Worm (Caenorhabditis elegans) whole organism, L2 larva: Measurements from ENCODE around the gene F45E10.2.

Experiments
- C34F6.9 ChIP-seq: fragments of 150-350 bp; optimal IDR thresholded peaks from 2 replicates; lab custom pipeline; 2014; ENCODE audit warnings: missing biosample characterization, missing genetic modification characterization
- F13H6.1 ChIP-seq: sonication (generic microtip); optimal IDR thresholded peaks from 2 replicates; lab custom pipeline; 2016; ENCODE audit warnings: missing genetic modification characterization, missing compliant biosample characterization
- R02D3.7 ChIP-seq: fragments of 150-350 bp; optimal IDR thresholded peaks from 2 replicates; lab custom pipeline; 2014; ENCODE audit warnings: missing biosample characterization, missing genetic modification characterization
- ZK546.5 ChIP-seq: sonication (generic microtip); optimal IDR thresholded peaks from 2 replicates; lab custom pipeline; 2017; ENCODE audit warnings: missing biosample characterization, missing genetic modification characterization
- alr-1 ChIP-seq: fragments of 150-350 bp; optimal IDR thresholded peaks from 2 replicates; lab custom pipeline; 2014; ENCODE audit warnings: missing biosample characterization, missing genetic modification characterization
- ama-1 ChIP-seq: fragments of 150-350 bp; optimal IDR thresholded peaks from 2 replicates; lab custom pipeline; 2018; ENCODE audit warnings: inconsistent platforms
- blmp-1 ChIP-seq: sonication (generic microtip); optimal IDR thresholded peaks from 2 replicates; lab custom pipeline; 2017; ENCODE audit warnings: missing genetic modification characterization, mild to moderate bottlenecking, missing compliant biosample characterization, antibody characterized with exemption, moderate library complexity; ENCODE audit not compliant: insufficient read depth
- ceh-16 ChIP-seq: fragments of 150-350 bp; optimal IDR thresholded peaks from 2 replicates; lab custom pipeline; 2014; ENCODE audit warnings: missing biosample characterization, missing genetic modification characterization
- ceh-82 ChIP-seq: fragments of 150-350 bp; optimal IDR thresholded peaks from 2 replicates; lab custom pipeline; 2014; ENCODE audit warnings: missing biosample characterization, missing genetic modification characterization
- crh-2 ChIP-seq: sonication (generic microtip); optimal IDR thresholded peaks from 2 replicates; lab custom pipeline; 2017; ENCODE audit warnings: missing biosample characterization, missing genetic modification characterization
- dmd-4 ChIP-seq: sonication (generic microtip); optimal IDR thresholded peaks from 2 replicates; lab custom pipeline; 2017; ENCODE audit warnings: missing biosample characterization, missing genetic modification characterization
- egl-27 ChIP-seq: sonication (generic microtip); optimal IDR thresholded peaks from 3 replicates; lab custom pipeline; 2017; ENCODE audit warnings: missing biosample characterization, missing genetic modification reagents, missing genetic modification characterization
- elt-1 ChIP-seq: fragments of 150-350 bp; optimal IDR thresholded peaks from 2 replicates; lab custom pipeline; 2014; ENCODE audit warnings: missing biosample characterization, missing genetic modification characterization
- elt-3 ChIP-seq: sonication (generic microtip); optimal IDR thresholded peaks from 2 replicates; lab custom pipeline; 2017; ENCODE audit warnings: missing biosample characterization, missing genetic modification characterization
- fos-1 ChIP-seq: fragments of 150-350 bp; optimal IDR thresholded peaks from 2 replicates; lab custom pipeline; 2014; ENCODE audit warnings: missing biosample characterization, missing genetic modification characterization
- gmeb-1 ChIP-seq: fragments of 150-350 bp; optimal IDR thresholded peaks from 2 replicates; lab custom pipeline; 2014; ENCODE audit warnings: missing biosample characterization, missing genetic modification characterization
- lin-11 ChIP-seq: fragments of 150-350 bp; sonication (generic microtip); optimal IDR thresholded peaks from 2 replicates; lab custom pipeline; 2014; ENCODE audit warnings: missing biosample characterization, missing genetic modification characterization, inconsistent platforms, mixed read lengths
- lin-13 ChIP-seq: fragments of 150-350 bp; optimal IDR thresholded peaks from 2 replicates; lab custom pipeline; 2014; ENCODE audit warnings: missing biosample characterization, missing genetic modification reagents, missing genetic modification characterization
- lin-39 ChIP-seq: fragments of 150-350 bp; optimal IDR thresholded peaks from 2 replicates; lab custom pipeline; 2014; ENCODE audit warnings: missing biosample characterization, missing genetic modification reagents, missing genetic modification characterization
- lsy-2 ChIP-seq, 2 experiments: fragments of 150-350 bp in 1 of 2; sonication (generic microtip) in 1 of 2; optimal IDR thresholded peaks; 2 replicates each; lab custom pipeline; 2014 to 2017; ENCODE audit warnings: missing biosample characterization in 2 of 2, missing genetic modification characterization in 2 of 2
- mab-5 ChIP-seq: fragments of 150-350 bp; optimal IDR thresholded peaks from 2 replicates; lab custom pipeline; 2014; ENCODE audit warnings: missing biosample characterization, missing genetic modification characterization
- mdl-1 ChIP-seq, 2 experiments: fragments of 150-350 bp in 1 of 2; sonication (generic microtip) in 1 of 2; optimal IDR thresholded peaks; 2 replicates each; lab custom pipeline; 2017; ENCODE audit warnings: missing biosample characterization in 2 of 2, missing genetic modification characterization in 2 of 2
- nhr-11 ChIP-seq: fragments of 150-350 bp; optimal IDR thresholded peaks from 2 replicates; lab custom pipeline; 2014; ENCODE audit warnings: missing biosample characterization, missing genetic modification characterization
- nhr-12 ChIP-seq: fragments of 150-350 bp; optimal IDR thresholded peaks from 2 replicates; lab custom pipeline; 2014; ENCODE audit warnings: missing biosample characterization, missing genetic modification characterization
- nhr-129 ChIP-seq: fragments of 150-350 bp; optimal IDR thresholded peaks from 2 replicates; lab custom pipeline; 2014; ENCODE audit warnings: missing biosample characterization, missing genetic modification characterization
- nhr-21 ChIP-seq: fragments of 150-350 bp; optimal IDR thresholded peaks from 2 replicates; lab custom pipeline; 2014; ENCODE audit warnings: missing biosample characterization, missing genetic modification characterization
- nhr-25 ChIP-seq: fragments of 150-350 bp; sonication (generic microtip); optimal IDR thresholded peaks from 3 replicates; lab custom pipeline; 2014; ENCODE audit warnings: missing biosample characterization, missing genetic modification characterization
- nhr-77 ChIP-seq: fragments of 150-350 bp; optimal IDR thresholded peaks from 2 replicates; lab custom pipeline; 2014; ENCODE audit warnings: missing biosample characterization, missing genetic modification characterization
- sem-4 ChIP-seq: fragments of 150-350 bp; optimal IDR thresholded peaks from 2 replicates; lab custom pipeline; 2014; ENCODE audit warnings: missing biosample characterization, missing genetic modification reagents, missing genetic modification characterization
- skn-1 ChIP-seq: sonication (generic microtip); optimal IDR thresholded peaks from 2 replicates; lab custom pipeline; 2017; ENCODE audit warnings: missing biosample characterization, missing genetic modification characterization
- sma-3 ChIP-seq: sonication (generic microtip); optimal IDR thresholded peaks from 2 replicates; lab custom pipeline; 2016; ENCODE audit warnings: missing genetic modification reagents, missing genetic modification characterization, missing compliant biosample characterization
- sma-9 ChIP-seq, 2 experiments: fragments of 150-350 bp in 1 of 2; sonication (generic microtip) in 1 of 2; optimal IDR thresholded peaks; 2 replicates each; lab custom pipeline; 2014 to 2016; ENCODE audit warnings: missing genetic modification characterization in 2 of 2, mild to moderate bottlenecking in 1 of 2, missing biosample characterization in 1 of 2, missing compliant biosample characterization in 1 of 2, missing genetic modification reagents in 1 of 2, moderate library complexity in 1 of 2
- snpc-4 ChIP-seq: fragments of 150-350 bp; optimal IDR thresholded peaks from 2 replicates; lab custom pipeline; 2014; ENCODE audit warnings: missing biosample characterization, missing genetic modification characterization
- unc-39 ChIP-seq: fragments of 150-350 bp; optimal IDR thresholded peaks from 2 replicates; lab custom pipeline; 2014; ENCODE audit warnings: missing biosample characterization, missing genetic modification characterization
- unc-55 ChIP-seq: fragments of 150-350 bp; sonication (generic microtip); optimal IDR thresholded peaks from 3 replicates; lab custom pipeline; 2014; ENCODE audit warnings: missing biosample characterization, missing genetic modification reagents, missing genetic modification characterization
- zag-1 ChIP-seq: fragments of 150-350 bp; optimal IDR thresholded peaks from 2 replicates; lab custom pipeline; 2014; ENCODE audit warnings: missing biosample characterization, missing genetic modification characterization
- ztf-1 ChIP-seq: fragments of 200-800 bp; sonication (Bioruptor generic); conservative IDR thresholded peaks from 2 replicates; pipeline ENCODE4 v1.3.6; 2022; ENCODE audit warnings: missing genetic modification characterization, missing compliant biosample characterization
- ztf-11 ChIP-seq: sonication (generic microtip); optimal IDR thresholded peaks from 2 replicates; lab custom pipeline; 2017; ENCODE audit warnings: missing biosample characterization, missing genetic modification characterization
- ztf-4 ChIP-seq: fragments of 150-350 bp; optimal IDR thresholded peaks from 2 replicates; lab custom pipeline; 2014; ENCODE audit warnings: missing biosample characterization, missing genetic modification characterization

Gene F45E10.2

DNA sequence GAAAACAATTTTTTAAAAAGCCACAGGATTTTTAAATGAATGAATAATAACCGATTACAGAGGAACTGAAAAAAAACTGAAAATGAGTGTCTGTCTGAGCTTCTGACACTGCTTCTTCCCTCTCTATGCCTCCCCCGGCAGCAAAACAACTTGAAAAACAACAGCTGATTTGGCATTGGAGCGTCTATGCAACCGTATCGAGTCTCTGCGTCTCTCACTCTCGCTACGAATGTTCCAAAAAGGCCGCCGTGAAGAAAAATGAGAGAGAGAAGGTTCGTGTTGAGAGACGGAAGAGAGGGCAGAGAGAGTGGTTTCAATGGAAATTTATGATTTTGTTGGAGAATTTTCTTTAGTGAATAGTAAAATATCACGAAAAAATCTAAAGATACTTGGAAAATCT is 47.9 kb upstream of the F45E10.2 start (continued):
- no peak for TF ChIP-seq lin-39
- no peak for TF ChIP-seq ztf-4
- no peak for TF ChIP-seq nhr-11 (tag; lab: Kevin White, UChicago)

DNA sequence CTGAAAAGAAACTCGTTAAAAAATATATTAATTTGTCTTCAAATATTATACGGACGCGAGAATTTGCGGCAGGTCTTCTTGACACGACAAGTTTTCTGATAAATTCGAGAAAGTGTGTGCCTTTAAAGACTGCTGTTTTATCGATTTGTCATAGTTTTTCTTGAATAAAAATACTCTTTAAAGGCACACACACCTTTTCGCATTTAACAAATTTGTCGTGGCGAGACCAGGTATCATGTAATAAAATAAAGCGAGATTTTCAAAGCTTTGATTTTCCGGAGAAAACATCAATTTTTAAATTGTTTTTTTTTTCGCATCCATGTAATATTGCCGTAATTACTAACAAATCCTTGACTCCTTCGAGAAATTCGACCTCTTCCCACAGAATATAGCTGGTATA is 46.0 kb upstream of the F45E10.2 start:
- TF ChIP-seq C34F6.9 (tag; lab: Kevin White, UChicago) (no peak), R02D3.7 (no peak), snpc-4 (no peak), ceh-82 (tag; lab: Kevin White, UChicago) (no peak), unc-39 (tag; lab: Kevin White, UChicago) (no peak), zag-1 (tag; lab: Kevin White, UChicago) (no peak), lsy-2 (tag; optimal IDR thresholded peaks at IDR 0.05; lab: Kevin White, UChicago) (no peak), skn-1 (tag; lab: Kevin White, UChicago) (no peak), ztf-11 (tag; lab: Kevin White, UChicago) (no peak)

DNA sequence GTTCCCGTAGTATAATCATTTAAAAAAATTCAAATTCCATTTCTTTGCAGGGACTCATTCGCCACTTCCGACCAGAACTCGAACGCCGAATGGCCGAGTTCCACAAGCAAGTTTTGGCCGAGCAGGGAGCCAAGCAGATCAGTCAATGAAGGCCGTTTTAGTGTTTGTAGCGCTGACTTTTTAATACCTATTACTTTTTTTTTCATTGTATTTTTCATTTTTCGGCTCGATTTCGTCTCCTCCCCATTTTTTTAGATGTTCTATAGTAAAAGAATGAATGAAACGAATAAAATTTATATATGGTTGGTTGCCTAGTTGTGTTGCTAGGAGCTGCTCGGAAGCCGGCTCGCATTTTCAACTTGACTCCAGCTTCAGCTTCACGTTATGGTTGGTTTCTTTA is 44.7 kb upstream of the F45E10.2 start, which contains the start of gene C09H10.4:
Gene C09H10.4, plus strand, starts transcription at position 301 of the 400 bp plus-strand sequence.
- TF ChIP-seq elt-3 (tag; lab: Kevin White, UChicago): no peak
- no peak for TF ChIP-seq sem-4 (tag; lab: Kevin White, UChicago)
- no peak for TF ChIP-seq nhr-21 (tag; lab: Kevin White, UChicago)
- TF ChIP-seq alr-1 (tag; lab: Kevin White, UChicago): no peak

DNA sequence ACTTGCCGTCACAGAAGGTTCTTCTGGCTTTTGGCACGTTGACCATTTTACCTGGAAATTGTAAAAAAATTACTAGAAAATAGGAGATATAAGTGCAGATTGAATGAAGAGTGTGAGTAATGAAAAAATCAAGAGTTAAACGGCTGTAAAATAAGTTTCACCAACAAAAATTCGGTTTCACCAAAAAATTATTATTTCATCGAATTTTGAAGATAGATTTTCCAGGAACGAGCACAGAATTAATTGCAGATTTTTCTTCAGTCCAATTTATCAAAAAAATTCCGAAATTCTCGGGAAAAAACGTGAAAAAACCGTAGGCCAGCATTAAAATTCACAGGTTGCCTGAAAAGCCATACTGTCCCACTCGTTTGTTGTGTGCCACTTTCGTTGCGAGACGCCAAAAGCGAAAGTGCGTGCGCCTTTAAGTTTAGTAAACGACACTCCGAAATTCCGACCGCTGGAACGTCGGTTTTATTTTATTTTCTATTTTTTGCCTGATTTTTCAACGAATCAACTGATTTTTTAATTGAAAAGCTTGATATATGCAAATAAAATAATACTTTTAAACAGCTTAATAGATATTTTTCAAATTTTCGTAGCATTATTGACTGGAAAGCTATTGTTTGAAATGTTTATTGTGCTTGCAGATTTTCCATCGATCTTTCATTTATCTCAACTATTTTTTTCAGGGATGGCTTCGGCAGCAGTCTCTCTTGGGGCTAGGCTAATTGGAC is 42.2 kb upstream of the F45E10.2 start, which contains the start of the genes rpl-36.A and nuo-1:
Gene rpl-36.A, minus strand, starts transcription at position 51 of the 734 bp plus-strand sequence.
Gene nuo-1, plus strand, starts transcription at position 684 of the 734 bp plus-strand sequence.
- peak in 1 of 2 experiments; percentile 13 for TF ChIP-seq mdl-1 (tag; optimal IDR thresholded peaks at IDR 0.05; lab: Kevin White, UChicago)
- TF ChIP-seq elt-3 (tag; lab: Kevin White, UChicago): no peak
- TF ChIP-seq ZK546.5 (tag; lab: Kevin White, UChicago): peak; percentile 33
- no peak for TF ChIP-seq nhr-77 (tag; lab: Kevin White, UChicago)
- peak; percentile 86 for TF ChIP-seq nhr-25 (tag; lab: Kevin White, UChicago)
- peak; percentile 83 for TF ChIP-seq nhr-21 (tag; lab: Kevin White, UChicago)
- no peak for TF ChIP-seq elt-1 (tag; lab: Kevin White, UChicago)
- TF ChIP-seq sem-4 (tag; lab: Kevin White, UChicago): peak; percentile 12
- peak; percentile 76 for TF ChIP-seq snpc-4
- peak; percentile 30 for TF ChIP-seq mab-5 (tag; lab: Kevin White, UChicago)
- peak; percentile 92 to 99 for TF ChIP-seq lsy-2 (tag; optimal IDR thresholded peaks at IDR 0.05; lab: Kevin White, UChicago)
- TF ChIP-seq ama-1 (lab: Kevin White, UChicago): peak; percentile 43
- TF ChIP-seq fos-1: peak; percentile 73
- no peak for TF ChIP-seq skn-1 (tag; lab: Kevin White, UChicago)
- TF ChIP-seq alr-1 (tag; lab: Kevin White, UChicago): no peak
- peak; percentile 66 for TF ChIP-seq zag-1 (tag; lab: Kevin White, UChicago)
- no peak for TF ChIP-seq dmd-4 (tag; lab: Kevin White, UChicago)
- TF ChIP-seq egl-27 (tag; lab: Kevin White, UChicago): no peak
- peak; percentile 88 for TF ChIP-seq lin-11 (tag; lab: Kevin White, UChicago)
- TF ChIP-seq gmeb-1 (tag; lab: Kevin White, UChicago): peak; percentile 83
- TF ChIP-seq ztf-4: peak; percentile 54
- peak; percentile 90 for TF ChIP-seq nhr-129
- no peak for TF ChIP-seq lin-39
- peak; percentile 94 for TF ChIP-seq blmp-1 (tag; lab: Kevin White, UChicago)
- peak; percentile 64 for TF ChIP-seq F13H6.1 (tag; lab: Kevin White, UChicago)
- TF ChIP-seq sma-3 (GFP tag; lab: Kevin White, UChicago): peak; percentile 80
- TF ChIP-seq crh-2 (tag; lab: Kevin White, UChicago): peak; percentile 89
- TF ChIP-seq R02D3.7: no peak
- TF ChIP-seq C34F6.9 (tag; lab: Kevin White, UChicago): peak; percentile 94
- no peak for TF ChIP-seq ztf-1 (GFP tag; lab: Robert Waterston, UW)
- peak; percentile 83 for TF ChIP-seq lin-13
- TF ChIP-seq nhr-12 (tag; lab: Kevin White, UChicago): no peak
- TF ChIP-seq sma-9 (GFP tag; optimal IDR thresholded peaks at IDR 0.05; lab: Kevin White, UChicago): peak; percentile 67
- TF ChIP-seq sma-9 (tag; optimal IDR thresholded peaks at IDR 0.05; lab: Kevin White, UChicago): no peak
- peak; percentile 97 for TF ChIP-seq unc-55 (GFP tag; lab: Kevin White, UChicago)
- no peak for TF ChIP-seq ceh-16 (tag; lab: Kevin White, UChicago)
- TF ChIP-seq, all 48 proteins: peak for 23
